Worm (Caenorhabditis elegans): ENCODE results near the gene ZK154.5.

Gene ZK154.5

DNA sequence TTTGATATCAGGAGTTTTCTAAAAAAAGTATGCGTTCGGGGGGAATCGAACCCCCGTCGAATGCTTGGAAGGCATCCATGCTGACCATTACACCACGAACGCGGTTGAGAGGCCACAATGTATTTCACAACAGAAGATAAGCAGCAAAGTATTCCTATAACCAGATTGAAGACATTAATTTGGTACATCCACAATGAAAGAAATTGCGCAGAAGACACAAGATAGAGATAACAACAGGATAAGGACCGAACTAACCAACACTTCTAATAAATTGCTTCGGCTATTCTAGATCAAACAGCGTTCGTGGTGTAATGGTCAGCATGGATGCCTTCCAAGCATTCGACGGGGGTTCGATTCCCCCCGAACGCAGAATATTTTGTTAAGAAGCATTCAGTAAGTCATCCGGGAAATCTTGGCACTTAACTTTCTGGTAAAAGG is 6.6 kb upstream of the ZK154.5 start (continued):
- TF ChIP-seq hrde-1 (tag; optimal IDR thresholded peaks at IDR 0.05; ENCODE audit: borderline replicate concordance) (peak; percentile 28), F57A8.1 (GFP tag; optimal IDR thresholded peaks at IDR 0.05) (peak; percentile 39), dpl-1 (GFP tag; optimal IDR thresholded peaks at IDR 0.05) (no peak), F22D6.2 (tag; optimal IDR thresholded peaks at IDR 0.05) (peak; percentile 14), B0261.1 (tag; optimal IDR thresholded peaks at IDR 0.05) (peak; percentile 91), attf-6 (GFP tag; IDR thresholded peaks at IDR 0.05) (no peak), lag-1 (GFP tag; IDR thresholded peaks at IDR 0.05) (no peak), F57C9.4 (tag; optimal IDR thresholded peaks at IDR 0.05) (no peak), ceh-91 (GFP tag; IDR thresholded peaks at IDR 0.05) (no peak), T26A5.8 (tag; optimal IDR thresholded peaks at IDR 0.05) (peak; percentile 17), aptf-2 (GFP tag; conservative IDR thresholded peaks at IDR 0.05) (no peak), dpff-1 (tag; optimal IDR thresholded peaks at IDR 0.05) (no peak), attf-5 (GFP tag; optimal IDR thresholded peaks at IDR 0.05) (peak; percentile 23), mcd-1 (GFP tag; IDR thresholded peaks at IDR 0.05) (no peak; the same call in 1 of the 2 replicates)

ce11 chrX:7793377-7794041 is 5.8 kb upstream of the ZK154.5 start, which contains the start of gene ZK154.6:
TSS of gene ZK154.6 (minus strand) at chrX:7793563.
- TF ChIP-seq let-526 (GFP tag; IDR thresholded peaks at IDR 0.05) (no peak), ZK185.1 (tag; optimal IDR thresholded peaks at IDR 0.05; ENCODE audit: poor library complexity, severe bottlenecking) (peak; percentile 18), mes-4 (tag; optimal IDR thresholded peaks at IDR 0.05) (no peak), F57C9.4 (tag; optimal IDR thresholded peaks at IDR 0.05) (no peak), cebp-1 (GFP tag; IDR thresholded peaks at IDR 0.05) (peak; percentile 86), cebp-1 (tag; optimal IDR thresholded peaks at IDR 0.05) (peak; percentile 97), akir-1 (GFP tag; optimal IDR thresholded peaks at IDR 0.05) (no peak), hsf-1 (GFP tag; IDR thresholded peaks at IDR 0.05) (no peak), hmg-1.2 (GFP tag; IDR thresholded peaks at IDR 0.05) (peak; percentile 50; the same call in 1 of the 2 replicates), F22D6.2 (tag; optimal IDR thresholded peaks at IDR 0.05) (no peak), ztf-3 (GFP tag; optimal IDR thresholded peaks at IDR 0.05) (no peak)

- TF ChIP-seq hmg-1.2 (GFP tag; IDR thresholded peaks at IDR 0.05) (no peak), madf-10 (tag; optimal IDR thresholded peaks at IDR 0.05) (no peak), F33H1.4 (GFP tag; IDR thresholded peaks at IDR 0.05) (no peak), Y67H2A.10 (GFP tag; conservative IDR thresholded peaks at IDR 0.05) (no peak), lin-40 (tag; optimal IDR thresholded peaks at IDR 0.05) (peak; percentile 13), nhr-90 (tag; optimal IDR thresholded peaks at IDR 0.05) (no peak), aptf-2 (GFP tag; conservative IDR thresholded peaks at IDR 0.05) (no peak), B0035.1 (tag; optimal IDR thresholded peaks at IDR 0.05) (no peak), lin-35 (GFP tag; optimal IDR thresholded peaks at IDR 0.05) (peak in 1 of 3 experiments; percentile 42), ceh-58 (GFP tag; IDR thresholded peaks at IDR 0.05) (no peak), F57A8.1 (GFP tag; optimal IDR thresholded peaks at IDR 0.05) (no peak), pbrm-1 (GFP tag; IDR thresholded peaks at IDR 0.05) (no peak), nhr-80 (tag; optimal IDR thresholded peaks at IDR 0.05) (no peak), cebp-1 (GFP tag; IDR thresholded peaks at IDR 0.05) (peak; percentile 87), cebp-1 (tag; optimal IDR thresholded peaks at IDR 0.05) (peak; percentile 97), F39B2.1 (GFP tag; IDR thresholded peaks at IDR 0.05) (no peak), chd-7 (tag; optimal IDR thresholded peaks at IDR 0.05) (no peak), rpc-1 (optimal IDR thresholded peaks at IDR 0.05) (no peak), rpc-1 (tag; optimal IDR thresholded peaks at IDR 0.05) (no peak), K12H6.12 (tag; optimal IDR thresholded peaks at IDR 0.05) (peak; percentile 27), unc-130 (GFP tag; optimal IDR thresholded peaks at IDR 0.05) (no peak), let-607 (tag; optimal IDR thresholded peaks at IDR 0.05) (no peak), B0019.2 (GFP tag; conservative IDR thresholded peaks at IDR 0.05) (no peak), dox-1 (GFP tag; IDR thresholded peaks at IDR 0.05) (no peak)
Observed at ce11 chrX:7791802-7792201, 4.1 kb upstream of the ZK154.5 start.

Measured in whole organism, young adult.